Worm (Caenorhabditis elegans) whole organism, early embryonic: ENCODE data around the gene his-60.

Experiments used
- B0310.2 ChIP-seq: sonication (generic microtip); optimal IDR thresholded peaks from 2 replicates; lab custom pipeline; 2016; ENCODE audit warnings: mild to moderate bottlenecking, missing genetic modification characterization, missing compliant biosample characterization
- F13C5.2 ChIP-seq: sonication (generic microtip); optimal IDR thresholded peaks from 2 replicates; lab custom pipeline; 2017; ENCODE audit warnings: mild to moderate bottlenecking, missing genetic modification characterization, inconsistent platforms, missing compliant biosample characterization
- aly-1 ChIP-seq: sonication (generic microtip); optimal IDR thresholded peaks from 2 replicates; lab custom pipeline; 2016; ENCODE audit warnings: missing genetic modification characterization, missing compliant biosample characterization
- ama-1 ChIP-seq: fragments of 150-350 bp; optimal IDR thresholded peaks from 2 replicates; lab custom pipeline; 2014
- ceh-13 ChIP-seq: fragments of 200-800 bp; sonication (Bioruptor generic); optimal IDR thresholded peaks from 2 replicates; lab custom pipeline; 2018; ENCODE audit warnings: mild to moderate bottlenecking, missing genetic modification characterization, missing compliant biosample characterization
- ceh-36 ChIP-seq: sonication (generic microtip); optimal IDR thresholded peaks from 2 replicates; lab custom pipeline; 2016; ENCODE audit warnings: missing genetic modification characterization, inconsistent platforms, missing compliant biosample characterization
- ets-7 ChIP-seq: sonication (generic microtip); optimal IDR thresholded peaks from 2 replicates; lab custom pipeline; 2016; ENCODE audit warnings: missing genotype, missing genetic modification characterization, missing compliant biosample characterization
- hmbx-1 ChIP-seq: sonication (generic microtip); optimal IDR thresholded peaks from 2 replicates; lab custom pipeline; 2016; ENCODE audit warnings: mild to moderate bottlenecking, missing genetic modification characterization, missing compliant biosample characterization
- hmg-4 ChIP-seq: fragments of 200-800 bp; sonication (Bioruptor generic); optimal IDR thresholded peaks from 2 replicates; lab custom pipeline; 2018; ENCODE audit warnings: mild to moderate bottlenecking, missing genetic modification characterization, missing compliant biosample characterization
- hnd-1 ChIP-seq: sonication (generic microtip); optimal IDR thresholded peaks from 2 replicates; lab custom pipeline; 2016; ENCODE audit warnings: missing genetic modification characterization, missing compliant biosample characterization
- pes-1 ChIP-seq: fragments of 200-800 bp; sonication (Bioruptor generic); IDR thresholded peaks from 2 replicates; pipeline ENCODE4 v1.3.6; 2022; ENCODE audit warnings: missing genetic modification reagents, missing genetic modification characterization, missing compliant biosample characterization
- scrt-1 ChIP-seq: fragments of 200-800 bp; sonication (Bioruptor generic); IDR thresholded peaks from 2 replicates; pipeline ENCODE4 v1.3.6; 2022; ENCODE audit warnings: missing genetic modification characterization, missing compliant biosample characterization
- sea-1 ChIP-seq: fragments of 200-800 bp; sonication (Bioruptor generic); conservative IDR thresholded peaks from 2 replicates; pipeline ENCODE4 v1.3.6; 2022; ENCODE audit warnings: missing genetic modification characterization, missing compliant biosample characterization
- tra-4 ChIP-seq: sonication (generic microtip); optimal IDR thresholded peaks from 2 replicates; lab custom pipeline; 2017; ENCODE audit warnings: missing genetic modification characterization, missing compliant biosample characterization

ce11 chrIV:7439377-7439776, 48.4 kb downstream of the his-60 start:
- no peak for TF ChIP-seq hmbx-1 (tag; lab: Kevin White, UChicago)
- no peak for TF ChIP-seq pes-1 (GFP tag; lab: Robert Waterston, UW)
- TF ChIP-seq ama-1 (lab: Kevin White, UChicago), result no peak
- no peak for TF ChIP-seq hnd-1 (tag; lab: Kevin White, UChicago)
- TF ChIP-seq aly-1 (tag; lab: Kevin White, UChicago), result no peak
- TF ChIP-seq hmg-4 (GFP tag; lab: Kevin White, UChicago), result no peak
- TF ChIP-seq scrt-1 (GFP tag; lab: Robert Waterston, UW), result no peak
- no peak for TF ChIP-seq F13C5.2 (tag; lab: Kevin White, UChicago)
- no peak for TF ChIP-seq tra-4 (tag; lab: Kevin White, UChicago)
- TF ChIP-seq sea-1, result no peak
- TF ChIP-seq B0310.2 (tag; lab: Kevin White, UChicago), result no peak
- no peak for TF ChIP-seq ceh-13 (GFP tag; lab: Kevin White, UChicago)
- TF ChIP-seq ceh-36 (tag; lab: Kevin White, UChicago), result no peak
- TF ChIP-seq ets-7 (tag; lab: Kevin White, UChicago), result no peak
